Worm (Caenorhabditis elegans) whole organism, L1 larva: Measurements from ENCODE around the gene nhr-48.

Experiments
- F16B12.6 ChIP-seq: fragments of 150-350 bp; optimal IDR thresholded peaks from 2 replicates; lab custom pipeline; 2014; ENCODE audit warnings: missing biosample characterization, missing genetic modification characterization
- Y116A8C.19 ChIP-seq: sonication (generic microtip); optimal IDR thresholded peaks from 2 replicates; lab custom pipeline; 2016; ENCODE audit warnings: missing compliant biosample characterization, missing genetic modification characterization, borderline replicate concordance
- aly-2 ChIP-seq: fragments of 150-350 bp; optimal IDR thresholded peaks from 2 replicates; lab custom pipeline; 2014; ENCODE audit warnings: missing biosample characterization, missing genetic modification characterization
- blmp-1 ChIP-seq: fragments of 150-350 bp; optimal IDR thresholded peaks from 2 replicates; lab custom pipeline; 2014; ENCODE audit warnings: missing biosample characterization, missing genetic modification characterization
- ceh-8 ChIP-seq: fragments of 200-800 bp; sonication (Bioruptor generic); optimal IDR thresholded peaks from 2 replicates; lab custom pipeline; 2018; ENCODE audit warnings: mild to moderate bottlenecking, missing genetic modification characterization, moderate library complexity, missing compliant biosample characterization
- ceh-82 ChIP-seq, 3 experiments: fragments of 150-350 bp in 1 of 3; sonication (generic microtip) in 2 of 3; optimal IDR thresholded peaks; 2 replicates each; lab custom pipeline; 2014 to 2017; ENCODE audit warnings: missing biosample characterization in 3 of 3, missing genetic modification characterization in 3 of 3
- ceh-90 ChIP-seq: sonication (generic microtip); optimal IDR thresholded peaks from 2 replicates; lab custom pipeline; 2016; ENCODE audit warnings: missing genetic modification characterization, missing compliant biosample characterization
- efl-1 ChIP-seq, 4 experiments: fragments of 150-350 bp; optimal IDR thresholded peaks in 3 of 4; peaks in 1 of 4; 1 replicate in 1 of 4; 2 replicates in 3 of 4; lab custom pipeline; 2014; ENCODE audit warnings: missing biosample characterization in 2 of 4, missing genetic modification characterization in 2 of 4, missing genetic modification reagents in 2 of 4
- elt-2 ChIP-seq: sonication (generic microtip); optimal IDR thresholded peaks from 2 replicates; lab custom pipeline; 2016; ENCODE audit warnings: missing genetic modification characterization, mild to moderate bottlenecking, inconsistent platforms, missing compliant biosample characterization, missing genetic modification reagents
- fkh-4 ChIP-seq: sonication (generic microtip); optimal IDR thresholded peaks from 2 replicates; lab custom pipeline; 2016; ENCODE audit warnings: missing compliant biosample characterization, missing genetic modification characterization, borderline replicate concordance
- fos-1 ChIP-seq: fragments of 150-350 bp; optimal IDR thresholded peaks from 2 replicates; lab custom pipeline; 2014; ENCODE audit warnings: missing biosample characterization, missing genetic modification characterization
- grh-1 ChIP-seq: fragments of 200-800 bp; sonication (Bioruptor generic); IDR thresholded peaks from 2 replicates; pipeline ENCODE4 v1.3.6; 2022; ENCODE audit warnings: missing genetic modification reagents, missing genetic modification characterization, missing compliant biosample characterization
- hlh-4 ChIP-seq: sonication (generic microtip); optimal IDR thresholded peaks from 2 replicates; lab custom pipeline; 2016; ENCODE audit warnings: mild to moderate bottlenecking, missing genetic modification characterization, missing compliant biosample characterization
- hpl-2 ChIP-seq: fragments of 150-350 bp; optimal IDR thresholded peaks from 2 replicates; lab custom pipeline; 2014; ENCODE audit warnings: missing biosample characterization, missing genetic modification reagents, missing genetic modification characterization
- isw-1 ChIP-seq: fragments of 200-800 bp; sonication (Bioruptor generic); IDR thresholded peaks from 2 replicates; pipeline ENCODE4 v1.3.6; 2022; ENCODE audit warnings: missing genetic modification characterization, missing compliant biosample characterization
- jun-1 ChIP-seq: fragments of 150-350 bp; optimal IDR thresholded peaks from 2 replicates; lab custom pipeline; 2014; ENCODE audit warnings: missing biosample characterization, missing genetic modification reagents, missing genetic modification characterization
- lin-13 ChIP-seq: fragments of 150-350 bp; optimal IDR thresholded peaks from 2 replicates; lab custom pipeline; 2014; ENCODE audit warnings: missing biosample characterization, missing genetic modification reagents, missing genetic modification characterization
- lir-3 ChIP-seq: sonication (generic microtip); optimal IDR thresholded peaks from 2 replicates; lab custom pipeline; 2016; ENCODE audit warnings: mild to moderate bottlenecking, missing genetic modification characterization, moderate library complexity, missing compliant biosample characterization; ENCODE audit not compliant: poor library complexity
- lsy-2 ChIP-seq, 2 experiments: fragments of 150-350 bp; optimal IDR thresholded peaks; 2 replicates each; lab custom pipeline; 2014; ENCODE audit warnings: missing biosample characterization in 2 of 2, missing genetic modification characterization in 2 of 2
- mef-2 ChIP-seq: fragments of 150-350 bp; optimal IDR thresholded peaks from 2 replicates; lab custom pipeline; 2014; ENCODE audit warnings: missing biosample characterization, missing genetic modification characterization
- nhr-11 ChIP-seq: fragments of 150-350 bp; optimal IDR thresholded peaks from 2 replicates; lab custom pipeline; 2014; ENCODE audit warnings: missing biosample characterization, missing genetic modification characterization
- nhr-20 ChIP-seq: sonication (generic microtip); optimal IDR thresholded peaks from 2 replicates; lab custom pipeline; 2016; ENCODE audit warnings: mild to moderate bottlenecking, missing genetic modification characterization, missing compliant biosample characterization
- nhr-76 ChIP-seq: sonication (generic microtip); optimal IDR thresholded peaks from 2 replicates; lab custom pipeline; 2017; ENCODE audit warnings: missing biosample characterization, missing genetic modification characterization
- nhr-77 ChIP-seq: fragments of 150-350 bp; optimal IDR thresholded peaks from 2 replicates; lab custom pipeline; 2014; ENCODE audit warnings: missing biosample characterization, missing genetic modification characterization
- nhr-85 ChIP-seq: sonication (generic microtip); peaks from one replicate; lab custom pipeline; 2016; ENCODE audit warnings: missing genetic modification characterization, inconsistent platforms, missing compliant biosample characterization
- pqm-1 ChIP-seq: sonication (generic microtip); optimal IDR thresholded peaks from 3 replicates; lab custom pipeline; 2017; ENCODE audit warnings: missing biosample characterization, missing genetic modification characterization
- skn-1 ChIP-seq: fragments of 150-350 bp; optimal IDR thresholded peaks from 2 replicates; lab custom pipeline; 2014; ENCODE audit warnings: missing biosample characterization, missing genetic modification characterization
- snpc-4 ChIP-seq: fragments of 150-350 bp; optimal IDR thresholded peaks from 2 replicates; lab custom pipeline; 2014; ENCODE audit warnings: missing biosample characterization, missing genetic modification characterization
- sox-4 ChIP-seq: sonication (generic microtip); optimal IDR thresholded peaks from 2 replicates; lab custom pipeline; 2016; ENCODE audit warnings: missing genetic modification characterization, missing compliant biosample characterization
- sptf-1 ChIP-seq: fragments of 150-350 bp; optimal IDR thresholded peaks from 2 replicates; lab custom pipeline; 2014; ENCODE audit warnings: missing biosample characterization, missing genetic modification characterization
- sup-37 ChIP-seq: fragments of 200-800 bp; sonication (Bioruptor generic); optimal IDR thresholded peaks from 2 replicates; lab custom pipeline; 2018; ENCODE audit warnings: mild to moderate bottlenecking, missing genetic modification characterization, missing compliant biosample characterization
- swsn-7 ChIP-seq: sonication (generic microtip); optimal IDR thresholded peaks from 2 replicates; lab custom pipeline; 2016; ENCODE audit warnings: missing genetic modification characterization, missing compliant biosample characterization
- tlp-1 ChIP-seq: fragments of 150-350 bp; optimal IDR thresholded peaks from 2 replicates; lab custom pipeline; 2014; ENCODE audit warnings: missing biosample characterization, missing genetic modification characterization
- unc-130 ChIP-seq: fragments of 150-350 bp; optimal IDR thresholded peaks from 2 replicates; lab custom pipeline; 2017; ENCODE audit warnings: missing biosample characterization, missing genetic modification characterization, inconsistent platforms
- unc-30 ChIP-seq: sonication (generic microtip); optimal IDR thresholded peaks from 2 replicates; lab custom pipeline; 2017; ENCODE audit warnings: missing biosample characterization, missing genetic modification characterization
- unc-62 ChIP-seq: fragments of 150-350 bp; optimal IDR thresholded peaks from 2 replicates; lab custom pipeline; 2014; ENCODE audit warnings: missing biosample characterization, missing genetic modification reagents, missing genetic modification characterization
- unc-86 ChIP-seq: sonication (generic microtip); optimal IDR thresholded peaks from 2 replicates; lab custom pipeline; 2016; ENCODE audit warnings: missing genetic modification characterization, missing compliant biosample characterization
- zag-1 ChIP-seq: fragments of 150-350 bp; optimal IDR thresholded peaks from 2 replicates; lab custom pipeline; 2014; ENCODE audit warnings: missing biosample characterization, missing genetic modification characterization
- ztf-11 ChIP-seq, 2 experiments: sonication (generic microtip); optimal IDR thresholded peaks; 2 replicates each; lab custom pipeline; 2016 to 2017; ENCODE audit warnings: missing genetic modification characterization in 2 of 2, missing biosample characterization in 1 of 2, missing compliant biosample characterization in 1 of 2
- ztf-4 ChIP-seq: fragments of 150-350 bp; optimal IDR thresholded peaks from 2 replicates; lab custom pipeline; 2014; ENCODE audit warnings: missing biosample characterization, missing genetic modification characterization

Gene nhr-48

ce11 chrX:15751245-15751644, 43.2 kb downstream of the nhr-48 start:
- no peak for TF ChIP-seq sox-4 (tag; lab: Kevin White, UChicago)
- no peak for TF ChIP-seq ztf-11 (tag; optimal IDR thresholded peaks at IDR 0.05; lab: Kevin White, UChicago)
- no peak for TF ChIP-seq fkh-4 (tag; lab: Kevin White, UChicago)
- no peak for TF ChIP-seq unc-30 (tag; lab: Kevin White, UChicago)
- TF ChIP-seq fos-1 (tag; lab: Kevin White, UChicago), result no peak
- no peak for TF ChIP-seq nhr-11 (tag; lab: Kevin White, UChicago)
- no peak for TF ChIP-seq jun-1
- TF ChIP-seq nhr-77, result no peak
- no peak for TF ChIP-seq unc-130 (tag; lab: Kevin White, UChicago)
- TF ChIP-seq sup-37, result no peak
- no peak for TF ChIP-seq tlp-1
- no peak for TF ChIP-seq blmp-1
- no peak for TF ChIP-seq aly-2 (tag; lab: Kevin White, UChicago)
- TF ChIP-seq grh-1 (GFP tag; lab: Robert Waterston, UW), result no peak
- TF ChIP-seq ceh-8, result no peak
- no peak for TF ChIP-seq pqm-1 (tag; lab: Kevin White, UChicago)
- no peak for TF ChIP-seq ceh-90
- TF ChIP-seq, all 84 proteins: peak for 0

- TF ChIP-seq hlh-4 (tag; lab: Kevin White, UChicago) (no peak), isw-1 (no peak), lin-13 (no peak), Y116A8C.19 (tag; lab: Kevin White, UChicago) (no peak), nhr-20 (tag; lab: Kevin White, UChicago) (no peak), lir-3 (tag; lab: Kevin White, UChicago) (no peak), grh-1 (GFP tag; lab: Robert Waterston, UW) (no peak), skn-1 (tag; lab: Kevin White, UChicago) (no peak), swsn-7 (tag; lab: Kevin White, UChicago) (no peak), mef-2 (no peak), F16B12.6 (no peak), ceh-90 (no peak), elt-2 (tag; lab: Kevin White, UChicago) (no peak), nhr-85 (tag; lab: Kevin White, UChicago) (no peak), nhr-11 (tag; lab: Kevin White, UChicago) (no peak), nhr-76 (tag; lab: Kevin White, UChicago) (no peak), ztf-4 (no peak), unc-62 (GFP tag; lab: Kevin White, UChicago) (no peak), lsy-2 (tag; optimal IDR thresholded peaks at IDR 0.05; lab: Kevin White, UChicago) (no peak)
Measured at ce11 chrX:15757169-15757568, 49.2 kb downstream of the nhr-48 start, which contains the start of gene wrt-4. TSS of gene wrt-4 (minus strand) at chrX:15757269.

- no peak for TF ChIP-seq hpl-2
- peak; percentile 25 for TF ChIP-seq snpc-4 (tag; lab: Kevin White, UChicago)
Measured at ce11 chrX:15759222-15759621, 51.2 kb downstream of the nhr-48 start.

- TF ChIP-seq ceh-82 (tag; optimal IDR thresholded peaks at IDR 0.05; lab: Kevin White, UChicago) (no peak), skn-1 (tag; lab: Kevin White, UChicago) (no peak), sptf-1 (tag; lab: Kevin White, UChicago) (no peak), fos-1 (tag; lab: Kevin White, UChicago) (no peak), unc-86 (tag; lab: Kevin White, UChicago) (no peak), blmp-1 (no peak), zag-1 (no peak), efl-1 (optimal IDR thresholded peaks at IDR 0.05; lab: Kevin White, UChicago) (no peak), efl-1 (GFP tag; optimal IDR thresholded peaks at IDR 0.05 in 1 of 2; lab: Kevin White, UChicago) (peak in 1 of 2 experiments; percentile 4), nhr-85 (tag; lab: Kevin White, UChicago) (peak; percentile 56)
- TF ChIP-seq, all 84 proteins: peak for 2
Measured at ce11 chrX:15766147-15766546, 58.1 kb downstream of the nhr-48 start, which contains the start of gene bus-17. TSS of gene bus-17 (minus strand) at chrX:15766354.
